Worm (Caenorhabditis elegans): ENCODE data around the gene dap-3.

- TF ChIP-seq nhr-11 (tag; optimal IDR thresholded peaks at IDR 0.05): no peak
- no peak for TF ChIP-seq elt-2 (tag; optimal IDR thresholded peaks at IDR 0.05)
- no peak for TF ChIP-seq T23F11.4 (GFP tag; optimal IDR thresholded peaks at IDR 0.05)
- no peak for TF ChIP-seq K09A11.1 (tag; optimal IDR thresholded peaks at IDR 0.05; ENCODE audit: insufficient read depth)
- no peak for TF ChIP-seq sox-4 (tag; optimal IDR thresholded peaks at IDR 0.05)
- TF ChIP-seq hlh-30 (tag; optimal IDR thresholded peaks at IDR 0.05; ENCODE audit: insufficient read depth): no peak
- no peak for TF ChIP-seq dmd-4 (tag; optimal IDR thresholded peaks at IDR 0.05; ENCODE audit: borderline replicate concordance)
- TF ChIP-seq rnt-1 (tag; optimal IDR thresholded peaks at IDR 0.05): no peak
- no peak for TF ChIP-seq ceh-6 (GFP tag; optimal IDR thresholded peaks at IDR 0.05)
- TF ChIP-seq ceh-34 (tag; optimal IDR thresholded peaks at IDR 0.05): no peak
- no peak for TF ChIP-seq ceh-22 (tag; optimal IDR thresholded peaks at IDR 0.05)
- no peak for TF ChIP-seq pag-3 (tag; optimal IDR thresholded peaks at IDR 0.05; ENCODE audit: borderline replicate concordance)
- no peak for TF ChIP-seq ceh-2 (tag; optimal IDR thresholded peaks at IDR 0.05)
Observed at ce11 chrII:10580833-10581232, at the start of gene dap-3.
